Fruit fly (Drosophila melanogaster) whole organism, adult: ENCODE data around the gene Ptp61F.

Experiments used
- bab1 ChIP-seq: fragments of 200-800 bp; sonication (Bioruptor generic); optimal IDR thresholded peaks from 3 replicates; lab custom pipeline; 2019; ENCODE audit warnings: missing biosample characterization, mild to moderate bottlenecking, missing genetic modification characterization, moderate library complexity
- kay ChIP-seq: fragments of 200-800 bp; sonication (Bioruptor generic); peaks from one replicate; lab custom pipeline; 2016; ENCODE audit warnings: missing biosample characterization, missing genetic modification characterization, borderline replicate concordance

DNA sequence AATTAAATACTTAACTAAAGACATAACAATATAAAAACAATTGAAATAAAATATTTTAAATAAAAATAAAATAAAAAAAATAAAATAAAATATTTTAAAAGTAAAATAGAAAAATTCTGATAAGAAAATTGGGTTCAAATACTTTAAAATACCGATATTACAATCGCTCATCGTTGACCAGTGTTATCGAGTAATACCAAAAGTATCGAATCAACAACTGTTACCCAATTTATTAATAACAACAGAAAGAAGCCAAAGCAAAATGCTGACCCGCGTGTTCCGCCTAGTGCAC lies 124.2 kb downstream of the Ptp61F start, which contains the start of gene CG9166:
- no peak for TF ChIP-seq kay
- no peak for TF ChIP-seq bab1
